Fruit fly (Drosophila melanogaster): ENCODE measurements around the gene CG1486.
A peak's percentile ranks its signal among the peaks of the same experiment; 100 is the strongest.

CG1486 gene

dm6 chrX:21368410-21368918, 44.6 kb downstream of the CG1486 start:
- no peak for TF ChIP-seq CG17801 (GFP tag; optimal IDR thresholded peaks at IDR 0.05; ENCODE audit: partially characterized antibody)

- no peak for TF ChIP-seq CG17801 (GFP tag; optimal IDR thresholded peaks at IDR 0.05; ENCODE audit: partially characterized antibody)
Observed at dm6 chrX:21369149-21369988, 45.5 kb downstream of the CG1486 start.

DNA sequence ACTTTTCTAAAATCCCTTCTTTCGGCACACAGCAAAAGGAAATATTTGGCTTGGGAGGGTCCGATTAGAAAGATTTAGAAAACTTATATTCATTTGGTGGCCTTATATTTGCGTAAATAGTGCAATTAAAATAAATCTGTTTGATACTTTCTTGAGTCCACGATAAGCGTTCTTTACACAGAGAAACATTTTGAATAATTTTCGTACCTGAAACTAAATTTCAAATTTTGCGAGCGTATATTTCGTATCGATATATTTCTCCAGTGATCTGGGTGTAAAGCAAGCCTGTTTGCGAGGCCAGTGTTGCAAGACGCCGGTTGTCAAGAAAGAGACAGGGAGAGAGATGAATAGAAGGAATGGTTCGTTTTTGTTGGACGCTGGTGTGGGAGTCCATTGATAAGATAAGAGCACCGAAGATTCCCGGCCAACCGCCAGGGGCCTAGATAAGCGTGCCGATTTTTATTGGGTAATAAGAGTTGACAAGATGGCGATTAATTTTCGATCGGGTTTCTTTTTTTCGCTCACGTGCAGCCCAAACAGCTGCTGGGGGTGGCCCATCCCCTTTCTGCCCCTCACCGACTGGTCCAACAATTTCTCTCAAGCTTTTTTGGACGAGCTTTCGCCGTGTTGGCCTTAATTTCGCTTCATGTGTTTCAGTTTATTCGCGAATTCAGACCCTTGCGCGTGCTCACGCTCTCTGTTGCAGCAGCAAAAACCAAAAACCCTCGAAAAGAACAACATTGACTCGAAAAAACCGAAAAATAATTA, 50.0 kb downstream of the CG1486 start, which contains the start of gene slgA:
Gene slgA, plus strand, starts transcription at position 344 of the 768 bp plus-strand sequence.
- peak; percentile 32 for TF ChIP-seq CG17801 (GFP tag; optimal IDR thresholded peaks at IDR 0.05; ENCODE audit: partially characterized antibody)

- TF ChIP-seq CG17801 (GFP tag; optimal IDR thresholded peaks at IDR 0.05; ENCODE audit: partially characterized antibody), result peak; percentile 83
Observed at dm6 chrX:21375595-21376047, 51.8 kb downstream of the CG1486 start.
